Fruit fly (Drosophila melanogaster) whole organism, embryonic: ENCODE data around the gene COX7B.

Source experiments
- Adf1 ChIP-seq: fragments of 200-800 bp; sonication (Bioruptor generic); IDR thresholded peaks from 2 replicates; pipeline ENCODE4 v1.3.6; 2022; ENCODE audit warnings: missing biosample characterization, missing genetic modification characterization
- Antp ChIP-seq: fragments of 200-800 bp; sonication (Bioruptor generic); optimal IDR thresholded peaks from 3 replicates; lab custom pipeline; 2016; ENCODE audit warnings: missing biosample characterization, missing genetic modification characterization
- Awh ChIP-seq: fragments of 200-800 bp; sonication (Bioruptor generic); IDR thresholded peaks from 2 replicates; pipeline ENCODE4, ENCODE4 v1.3.6; 2022; ENCODE audit warnings: missing biosample characterization, missing genetic modification characterization
- BEAF-32 ChIP-seq: fragments of 200-800 bp; sonication (Bioruptor generic); optimal IDR thresholded peaks from 3 replicates; lab custom pipeline; 2017; ENCODE audit warnings: missing biosample characterization, missing genetic modification characterization, mild to moderate bottlenecking, moderate library complexity, missing genetic modification reagents
- CG10267 ChIP-seq: fragments of 200-800 bp; sonication (Bioruptor generic); optimal IDR thresholded peaks from 2 replicates; lab custom pipeline; 2018; ENCODE audit warnings: missing biosample characterization, mild to moderate bottlenecking, missing genetic modification characterization, moderate library complexity
- CG10462 ChIP-seq: fragments of 200-800 bp; sonication (Bioruptor generic); optimal IDR thresholded peaks from 2 replicates; lab custom pipeline; 2016; ENCODE audit warnings: missing biosample characterization, missing genetic modification characterization
- CG13287 ChIP-seq: fragments of 200-800 bp; sonication (Bioruptor generic); IDR thresholded peaks from 2 replicates; pipeline ENCODE4 v1.3.6; 2022; ENCODE audit warnings: missing biosample characterization, missing genetic modification characterization; ENCODE audit not compliant: partially characterized antibody
- CG14710 ChIP-seq: fragments of 200-800 bp; sonication (Bioruptor generic); optimal IDR thresholded peaks from 3 replicates; lab custom pipeline; 2019; ENCODE audit warnings: missing biosample characterization, mild to moderate bottlenecking, missing genetic modification characterization, moderate library complexity
- CG15601 ChIP-seq: fragments of 200-800 bp; sonication (Bioruptor generic); optimal IDR thresholded peaks from 3 replicates; lab custom pipeline; 2019; ENCODE audit warnings: missing biosample characterization, mild to moderate bottlenecking, missing genetic modification characterization, moderate library complexity
- CG17829 ChIP-seq: fragments of 200-800 bp; optimal IDR thresholded peaks from 2 replicates; lab custom pipeline; 2019; ENCODE audit warnings: missing biosample characterization, mild to moderate bottlenecking, missing genetic modification characterization, moderate library complexity
- CG2116 ChIP-seq: fragments of 200-800 bp; sonication (Bioruptor generic); optimal IDR thresholded peaks from 3 replicates; lab custom pipeline; 2018; ENCODE audit warnings: missing biosample characterization, mild to moderate bottlenecking, missing genetic modification characterization
- CG2199 ChIP-seq: fragments of 200-800 bp; sonication (Bioruptor generic); IDR thresholded peaks from 3 replicates; pipeline ENCODE4 v1.3.6; 2022; ENCODE audit warnings: missing biosample characterization, missing genetic modification characterization
- CG33213 ChIP-seq: fragments of 200-800 bp; sonication (Bioruptor generic); optimal IDR thresholded peaks from 3 replicates; lab custom pipeline; 2016; ENCODE audit warnings: missing biosample characterization, missing genetic modification characterization
- CG3838 ChIP-seq: fragments of 200-800 bp; sonication (Bioruptor generic); optimal IDR thresholded peaks from 3 replicates; lab custom pipeline; 2016; ENCODE audit warnings: missing biosample characterization, missing genetic modification characterization
- CG7839 ChIP-seq: fragments of 200-800 bp; sonication (Bioruptor generic); optimal IDR thresholded peaks from 3 replicates; lab custom pipeline; 2018; ENCODE audit warnings: missing biosample characterization, mild to moderate bottlenecking, missing genetic modification characterization, moderate library complexity
- CG9215 ChIP-seq: fragments of 200-800 bp; sonication (Bioruptor generic); IDR thresholded peaks from 2 replicates; pipeline ENCODE4 v1.3.6; 2022; ENCODE audit warnings: missing biosample characterization, missing genetic modification characterization
- Chrac-16 ChIP-seq: fragments of 200-800 bp; sonication (Bioruptor generic); optimal IDR thresholded peaks from 3 replicates; lab custom pipeline; 2016; ENCODE audit warnings: missing biosample characterization, missing genetic modification characterization
- CkIIα-i1 ChIP-seq: fragments of 200-800 bp; sonication (Bioruptor generic); IDR thresholded peaks from 2 replicates; pipeline ENCODE4 v1.3.6; 2022; ENCODE audit warnings: missing biosample characterization, missing genetic modification characterization
- Dref ChIP-seq: fragments of 200-800 bp; sonication (Bioruptor generic); IDR thresholded peaks from 2 replicates; pipeline ENCODE4 v1.3.6; 2022; ENCODE audit warnings: missing biosample characterization, missing genetic modification characterization
- HHEX ChIP-seq: fragments of 200-800 bp; sonication (Bioruptor generic); optimal IDR thresholded peaks from 3 replicates; lab custom pipeline; 2017; ENCODE audit warnings: missing biosample characterization, mild to moderate bottlenecking, missing genetic modification characterization, missing genetic modification reagents
- Hey ChIP-seq: fragments of 200-800 bp; sonication (Bioruptor generic); optimal IDR thresholded peaks from 3 replicates; lab custom pipeline; 2018; ENCODE audit warnings: missing biosample characterization, mild to moderate bottlenecking, missing genetic modification characterization
- Lim3 ChIP-seq: fragments of 200-800 bp; sonication (Bioruptor generic); IDR thresholded peaks from 2 replicates; pipeline ENCODE4 v1.3.6; 2022; ENCODE audit warnings: missing biosample characterization, missing genetic modification characterization
- MESR4 ChIP-seq: fragments of 200-800 bp; sonication (Bioruptor generic); optimal IDR thresholded peaks from 2 replicates; lab custom pipeline; 2018; ENCODE audit warnings: missing biosample characterization, mild to moderate bottlenecking, missing genetic modification characterization, moderate library complexity
- Med ChIP-seq: fragments of 200-800 bp; sonication (Bioruptor generic); peaks from one replicate; lab custom pipeline; 2016; ENCODE audit warnings: missing biosample characterization, missing genetic modification characterization, mild to moderate bottlenecking, inconsistent platforms, moderate library complexity
- Oli ChIP-seq: fragments of 200-800 bp; sonication (Bioruptor generic); optimal IDR thresholded peaks from 2 replicates; lab custom pipeline; 2018; ENCODE audit warnings: missing biosample characterization, mild to moderate bottlenecking, missing genetic modification characterization, moderate library complexity
- Scr ChIP-seq: fragments of 200-800 bp; sonication (Bioruptor generic); IDR thresholded peaks from 2 replicates; pipeline ENCODE4 v1.3.6; 2022; ENCODE audit warnings: missing biosample characterization, missing genetic modification characterization; ENCODE audit not compliant: partially characterized antibody
- Side ChIP-seq: fragments of 200-800 bp; sonication (Bioruptor generic); optimal IDR thresholded peaks from 2 replicates; lab custom pipeline; 2016; ENCODE audit warnings: missing biosample characterization, missing genetic modification characterization
- Ssrp ChIP-seq: fragments of 200-800 bp; sonication (Bioruptor generic); optimal IDR thresholded peaks from 2 replicates; lab custom pipeline; 2018; ENCODE audit warnings: missing biosample characterization, mild to moderate bottlenecking, missing genetic modification characterization, moderate library complexity
- Tbp ChIP-seq: fragments of >200 bp; optimal IDR thresholded peaks from 2 replicates; lab custom pipeline; 2018; ENCODE audit warnings: missing biosample characterization, missing genetic modification characterization
- YL-1 ChIP-seq: fragments of 200-800 bp; sonication (Bioruptor generic); optimal IDR thresholded peaks from 3 replicates; lab custom pipeline; 2017; ENCODE audit warnings: missing biosample characterization, mild to moderate bottlenecking, missing genetic modification characterization
- abd-A ChIP-seq: fragments of 200-800 bp; sonication (Bioruptor generic); optimal IDR thresholded peaks from 3 replicates; lab custom pipeline; 2019; ENCODE audit warnings: missing biosample characterization, mild to moderate bottlenecking, missing genetic modification characterization, moderate library complexity
- amos ChIP-seq: fragments of 200-800 bp; sonication (Bioruptor generic); IDR thresholded peaks from 2 replicates; pipeline ENCODE4 v1.3.6; 2022; ENCODE audit warnings: missing biosample characterization, missing genetic modification characterization; ENCODE audit not compliant: partially characterized antibody
- cg ChIP-seq: fragments of 200-800 bp; sonication (Bioruptor generic); optimal IDR thresholded peaks from 3 replicates; lab custom pipeline; 2019; ENCODE audit warnings: missing biosample characterization, mild to moderate bottlenecking, missing genetic modification characterization, moderate library complexity
- chn ChIP-seq: fragments of 200-800 bp; sonication (Bioruptor generic); optimal IDR thresholded peaks from 2 replicates; lab custom pipeline; 2016; ENCODE audit warnings: missing biosample characterization, missing genetic modification characterization
- crol ChIP-seq: fragments of 200-800 bp; sonication (Bioruptor generic); IDR thresholded peaks from 2 replicates; pipeline ENCODE4 v1.3.6; 2022; ENCODE audit warnings: missing biosample characterization, missing genetic modification characterization
- eve ChIP-seq, 2 experiments: fragments of >200 bp; optimal IDR thresholded peaks; 2 replicates each; lab custom pipeline; 2017; ENCODE audit warnings: missing biosample characterization in 2 of 2, missing genetic modification characterization in 2 of 2
- gfzf ChIP-seq: fragments of 200-800 bp; sonication (Bioruptor generic); optimal IDR thresholded peaks from 2 replicates; lab custom pipeline; 2016; ENCODE audit warnings: missing biosample characterization, mild to moderate bottlenecking, missing genetic modification characterization, moderate library complexity
- grau ChIP-seq: fragments of 200-800 bp; optimal IDR thresholded peaks from 3 replicates; lab custom pipeline; 2019; ENCODE audit warnings: missing biosample characterization, mild to moderate bottlenecking, missing genetic modification characterization, moderate library complexity
- jigr1 ChIP-seq: fragments of 200-800 bp; sonication (Bioruptor generic); IDR thresholded peaks from 3 replicates; pipeline ENCODE4 v1.3.6; 2022; ENCODE audit warnings: missing biosample characterization, missing genetic modification characterization
- nmo ChIP-seq: fragments of 200-800 bp; sonication (Bioruptor generic); optimal IDR thresholded peaks from 2 replicates; lab custom pipeline; 2018; ENCODE audit warnings: missing biosample characterization, mild to moderate bottlenecking, missing genetic modification characterization, moderate library complexity
- oc ChIP-seq: fragments of 200-800 bp; sonication (Bioruptor generic); optimal IDR thresholded peaks from 2 replicates; lab custom pipeline; 2018; ENCODE audit warnings: missing biosample characterization, mild to moderate bottlenecking, missing genetic modification characterization, moderate library complexity
- pita ChIP-seq: fragments of 200-800 bp; sonication (Bioruptor generic); optimal IDR thresholded peaks from 2 replicates; lab custom pipeline; 2017; ENCODE audit warnings: missing biosample characterization, mild to moderate bottlenecking, missing genetic modification characterization
- pros ChIP-seq: fragments of 200-800 bp; sonication (Bioruptor generic); optimal IDR thresholded peaks from 3 replicates; lab custom pipeline; 2019; ENCODE audit warnings: missing biosample characterization, mild to moderate bottlenecking, missing genetic modification characterization, moderate library complexity
- schlank ChIP-seq: fragments of 200-800 bp; sonication (Bioruptor generic); optimal IDR thresholded peaks from 2 replicates; lab custom pipeline; 2018; ENCODE audit warnings: missing biosample characterization, mild to moderate bottlenecking, missing genetic modification characterization
- sens ChIP-seq: fragments of 200-800 bp; sonication (Bioruptor generic); peaks from one replicate; lab custom pipeline; 2016; ENCODE audit warnings: missing biosample characterization, missing genetic modification characterization
- sug ChIP-seq: fragments of 200-800 bp; optimal IDR thresholded peaks from 2 replicates; lab custom pipeline; 2019; ENCODE audit warnings: missing biosample characterization, mild to moderate bottlenecking, missing genetic modification characterization, moderate library complexity
- tup ChIP-seq: fragments of 200-800 bp; sonication (Bioruptor generic); optimal IDR thresholded peaks from 2 replicates; lab custom pipeline; 2016; ENCODE audit warnings: missing biosample characterization, mild to moderate bottlenecking, missing genetic modification characterization, moderate library complexity
- unc-4 ChIP-seq: fragments of 200-800 bp; sonication (Bioruptor generic); IDR thresholded peaks from 2 replicates; pipeline ENCODE4 v1.3.6; 2022; ENCODE audit warnings: missing biosample characterization, missing genetic modification characterization; ENCODE audit not compliant: partially characterized antibody
- zen ChIP-seq: fragments of 200-800 bp; sonication (Bioruptor generic); optimal IDR thresholded peaks from 3 replicates; lab custom pipeline; 2018; ENCODE audit warnings: missing biosample characterization, mild to moderate bottlenecking, missing genetic modification characterization, moderate library complexity

COX7B gene

DNA sequence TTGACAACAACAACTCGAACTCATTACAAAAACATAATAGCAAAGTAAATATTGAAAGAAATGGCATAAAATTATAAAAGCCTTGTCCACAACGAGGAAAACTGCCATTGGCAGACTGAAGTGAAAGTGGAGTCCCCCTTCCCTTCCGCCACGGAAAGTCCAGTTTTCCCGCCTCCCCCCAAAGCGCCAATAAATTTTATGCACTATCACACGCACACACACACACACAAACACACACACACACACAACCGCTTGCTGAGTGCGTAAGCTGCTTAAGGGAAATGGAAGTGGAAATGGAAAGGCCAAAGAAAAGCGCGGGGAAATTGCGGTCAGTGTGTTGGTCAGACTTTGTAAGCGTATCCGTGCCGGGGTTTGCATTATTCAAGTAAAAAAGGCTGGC lies 37.2 kb downstream of the COX7B start:
- TF ChIP-seq abd-A (tag; lab: Kevin White, UChicago) (peak; percentile 57), crol (0 out of 2 replicates have a peak, but pooled peaks have one; percentile 14), Scr (GFP tag; lab: Robert Waterston, UW) (no peak), cg (GFP tag; lab: Kevin White, UChicago) (peak; percentile 43), CG14710 (tag; lab: Kevin White, UChicago) (no peak), oc (peak; percentile 15), Lim3 (GFP tag; lab: Robert Waterston, UW) (no peak), Med (GFP tag; lab: Kevin White, UChicago) (peak; percentile 55)

- TF ChIP-seq abd-A (tag; lab: Kevin White, UChicago) (no peak), chn (no peak), sug (tag; lab: Kevin White, UChicago) (peak; percentile 1), Adf1 (GFP tag; lab: Robert Waterston, UW) (no peak), Ssrp (no peak), CG15601 (tag; lab: Kevin White, UChicago) (peak; percentile 35), Hey (tag; lab: Kevin White, UChicago) (no peak), nmo (GFP tag; lab: Kevin White, UChicago) (peak; percentile 54), CG33213 (GFP tag; lab: Kevin White, UChicago) (peak; percentile 26), sens (GFP tag; lab: Kevin White, UChicago) (peak; percentile 67), HHEX (GFP tag; lab: Kevin White, UChicago) (no peak), YL-1 (GFP tag; lab: Kevin White, UChicago) (peak; percentile 71), CG2199 (GFP tag; lab: Robert Waterston, UW) (peak; percentile 53; the same call in 1 of the 3 replicates), CG9215 (no peak), unc-4 (GFP tag; lab: Robert Waterston, UW) (no peak), tup (GFP tag; lab: Kevin White, UChicago) (no peak), CG2116 (GFP tag; lab: Kevin White, UChicago) (peak; percentile 59), gfzf (peak; percentile 94), BEAF-32 (peak; percentile 41), pita (GFP tag; lab: Kevin White, UChicago) (peak; percentile 89), CkIIα-i1 (GFP tag; lab: Robert Waterston, UW) (no peak), Oli (tag; lab: Kevin White, UChicago) (no peak), eve (GFP tag; optimal IDR thresholded peaks at IDR 0.05; lab: Kevin White, UChicago) (no peak), CG14710 (tag; lab: Kevin White, UChicago) (peak; percentile 69), CG7839 (tag; lab: Kevin White, UChicago) (no peak), Antp (GFP tag; lab: Kevin White, UChicago) (no peak), Tbp (no peak), CG10462 (GFP tag; lab: Kevin White, UChicago) (no peak), CG3838 (GFP tag; lab: Kevin White, UChicago) (no peak), CG17829 (tag; lab: Kevin White, UChicago) (peak; percentile 30), CG13287 (peak; percentile 37; the same call in 1 of the 2 replicates), amos (peak; percentile 31; the same call in 1 of the 2 replicates), grau (tag; lab: Kevin White, UChicago) (peak; percentile 29), zen (tag; lab: Kevin White, UChicago) (peak; percentile 16), jigr1 (peak; percentile 51; the same call in 1 of the 3 replicates), schlank (tag; lab: Kevin White, UChicago) (no peak), Dref (GFP tag; lab: Robert Waterston, UW) (peak; percentile 44; the same call in 1 of the 2 replicates), Chrac-16 (GFP tag; lab: Kevin White, UChicago) (no peak), Awh (GFP tag; lab: Robert Waterston, UW) (no peak), Side (GFP tag; lab: Kevin White, UChicago) (no peak), pros (no peak), MESR4 (GFP tag; lab: Kevin White, UChicago) (peak; percentile 94), CG10267 (tag; lab: Kevin White, UChicago) (peak; percentile 54)
These were observed 40.5 kb downstream of the COX7B start, which contains the start of gene QIL1 for dm6 chr3L:17465804-17466203. QIL1 (plus strand) TSS chr3L:17465945.
